Worm (Caenorhabditis elegans): ENCODE measurements around the gene acs-19.

Gene acs-19

ce11 chrIII:3863814-3864507 lies at the start of gene acs-19:
Gene acs-19, plus strand, starts transcription at chrIII:3864489.
- 0 out of 2 replicates have a peak, but pooled peaks have one; percentile 22 for TF ChIP-seq madf-3 (GFP tag; IDR thresholded peaks at IDR 0.05)
- TF ChIP-seq lsl-1 (GFP tag; optimal IDR thresholded peaks at IDR 0.05), result peak; percentile 59
- TF ChIP-seq K12H6.12 (tag; optimal IDR thresholded peaks at IDR 0.05), result peak; percentile 53
- no peak for TF ChIP-seq attf-3 (GFP tag; conservative IDR thresholded peaks at IDR 0.05)
- peak; percentile 19 for TF ChIP-seq lin-40 (tag; optimal IDR thresholded peaks at IDR 0.05)
- TF ChIP-seq fkh-3 (tag; optimal IDR thresholded peaks at IDR 0.05), result no peak
- peak; percentile 40 for TF ChIP-seq dpl-1 (GFP tag; optimal IDR thresholded peaks at IDR 0.05)
- TF ChIP-seq D2030.7 (GFP tag; IDR thresholded peaks at IDR 0.05), result 0 out of 2 replicates have a peak, but pooled peaks have one; percentile 15
- TF ChIP-seq ama-1 (optimal IDR thresholded peaks at IDR 0.05), result peak; percentile 11
- TF ChIP-seq ama-1 (GFP tag; optimal IDR thresholded peaks at IDR 0.05), result no peak
- no peak for TF ChIP-seq B0035.1 (tag; optimal IDR thresholded peaks at IDR 0.05)
- peak; percentile 69 for TF ChIP-seq efl-1 (GFP tag; optimal IDR thresholded peaks at IDR 0.05)
- TF ChIP-seq madf-6 (GFP tag; IDR thresholded peaks at IDR 0.05), result peak; percentile 76
- TF ChIP-seq F52B5.7 (tag; optimal IDR thresholded peaks at IDR 0.05), result peak; percentile 30
- peak; percentile 41; the same call in 1 of the 2 replicates for TF ChIP-seq madf-8 (GFP tag; conservative IDR thresholded peaks at IDR 0.05)
- no peak for TF ChIP-seq ztf-28 (GFP tag; IDR thresholded peaks at IDR 0.05)
- peak; percentile 35 for TF ChIP-seq F33H1.4 (GFP tag; IDR thresholded peaks at IDR 0.05)
- 0 out of 2 replicates have a peak, but pooled peaks have one; percentile 63 for TF ChIP-seq nfyb-1 (GFP tag; IDR thresholded peaks at IDR 0.05)

- TF ChIP-seq K12H6.12 (tag; optimal IDR thresholded peaks at IDR 0.05) (no peak), Y56A3A.18 (GFP tag; IDR thresholded peaks at IDR 0.05) (no peak), ccch-3 (GFP tag; optimal IDR thresholded peaks at IDR 0.05) (no peak), somi-1 (GFP tag; optimal IDR thresholded peaks at IDR 0.05) (no peak), ekl-4 (GFP tag; IDR thresholded peaks at IDR 0.05) (no peak), B0336.3 (GFP tag; IDR thresholded peaks at IDR 0.05) (no peak), rec-8 (tag; optimal IDR thresholded peaks at IDR 0.05) (no peak), ztf-3 (GFP tag; optimal IDR thresholded peaks at IDR 0.05) (no peak), hlh-12 (tag; optimal IDR thresholded peaks at IDR 0.05) (no peak), F49E8.2 (tag; optimal IDR thresholded peaks at IDR 0.05; ENCODE audit: insufficient read depth) (no peak)
These were observed 44.7 kb upstream of the acs-19 start, which contains the start of gene dpy-27 for ce11 chrIII:3819579-3819978. Gene dpy-27, minus strand, starts transcription at chrIII:3819679.

- TF ChIP-seq egl-44 (GFP tag; IDR thresholded peaks at IDR 0.05) (no peak), ets-4 (GFP tag; optimal IDR thresholded peaks at IDR 0.05) (peak; percentile 1), F39B2.1 (GFP tag; IDR thresholded peaks at IDR 0.05) (no peak), nhr-80 (tag; optimal IDR thresholded peaks at IDR 0.05) (peak; percentile 77), Y53F4B.3 (GFP tag; IDR thresholded peaks at IDR 0.05) (no peak), ceh-27 (GFP tag; optimal IDR thresholded peaks at IDR 0.05) (peak; percentile 45), hsf-1 (GFP tag; IDR thresholded peaks at IDR 0.05) (no peak), T07F8.4 (tag; optimal IDR thresholded peaks at IDR 0.05) (no peak), tbx-9 (tag; optimal IDR thresholded peaks at IDR 0.05; ENCODE audit: borderline replicate concordance) (no peak), ztf-22 (GFP tag; optimal IDR thresholded peaks at IDR 0.05) (no peak), attf-3 (GFP tag; conservative IDR thresholded peaks at IDR 0.05) (0 out of 2 replicates have a peak, but pooled peaks have one; percentile 23), B0336.3 (GFP tag; IDR thresholded peaks at IDR 0.05) (no peak), hmg-1.2 (GFP tag; IDR thresholded peaks at IDR 0.05) (peak; percentile 93), bed-1 (GFP tag; IDR thresholded peaks at IDR 0.05) (no peak), mel-28 (tag; optimal IDR thresholded peaks at IDR 0.05; ENCODE audit: borderline replicate concordance) (no peak), F37B4.10 (GFP tag; IDR thresholded peaks at IDR 0.05) (no peak), C17E4.6 (GFP tag; IDR thresholded peaks at IDR 0.05) (no peak), F55B11.4 (tag; optimal IDR thresholded peaks at IDR 0.05; ENCODE audit: borderline replicate concordance, insufficient read depth) (no peak), F23B12.7 (tag; optimal IDR thresholded peaks at IDR 0.05; ENCODE audit: insufficient read depth) (no peak), madf-10 (tag; optimal IDR thresholded peaks at IDR 0.05) (no peak), rcor-1 (GFP tag; IDR thresholded peaks at IDR 0.05) (peak; percentile 48)
These were observed 44.2 kb upstream of the acs-19 start for ce11 chrIII:3820134-3820533.
